Worm (Caenorhabditis elegans) whole organism, L2 larva: ENCODE results near the gene Y38C1AA.6.

Experiments
- blmp-1 ChIP-seq: sonication (generic microtip); optimal IDR thresholded peaks from 2 replicates; lab custom pipeline; 2017; ENCODE audit warnings: missing genetic modification characterization, mild to moderate bottlenecking, missing compliant biosample characterization, antibody characterized with exemption, moderate library complexity; ENCODE audit not compliant: insufficient read depth
- fos-1 ChIP-seq: fragments of 150-350 bp; optimal IDR thresholded peaks from 2 replicates; lab custom pipeline; 2014; ENCODE audit warnings: missing biosample characterization, missing genetic modification characterization
- lin-11 ChIP-seq: fragments of 150-350 bp; sonication (generic microtip); optimal IDR thresholded peaks from 2 replicates; lab custom pipeline; 2014; ENCODE audit warnings: missing biosample characterization, missing genetic modification characterization, inconsistent platforms, mixed read lengths
- lin-13 ChIP-seq: fragments of 150-350 bp; optimal IDR thresholded peaks from 2 replicates; lab custom pipeline; 2014; ENCODE audit warnings: missing biosample characterization, missing genetic modification reagents, missing genetic modification characterization
- lin-39 ChIP-seq: fragments of 150-350 bp; optimal IDR thresholded peaks from 2 replicates; lab custom pipeline; 2014; ENCODE audit warnings: missing biosample characterization, missing genetic modification reagents, missing genetic modification characterization
- mbf-1 ChIP-seq: sonication (generic microtip); optimal IDR thresholded peaks from 2 replicates; lab custom pipeline; 2017; ENCODE audit warnings: missing biosample characterization, missing genetic modification characterization
- nhr-11 ChIP-seq: fragments of 150-350 bp; optimal IDR thresholded peaks from 2 replicates; lab custom pipeline; 2014; ENCODE audit warnings: missing biosample characterization, missing genetic modification characterization
- nhr-12 ChIP-seq: fragments of 150-350 bp; optimal IDR thresholded peaks from 2 replicates; lab custom pipeline; 2014; ENCODE audit warnings: missing biosample characterization, missing genetic modification characterization
- nhr-77 ChIP-seq: fragments of 150-350 bp; optimal IDR thresholded peaks from 2 replicates; lab custom pipeline; 2014; ENCODE audit warnings: missing biosample characterization, missing genetic modification characterization
- skn-1 ChIP-seq: sonication (generic microtip); optimal IDR thresholded peaks from 2 replicates; lab custom pipeline; 2017; ENCODE audit warnings: missing biosample characterization, missing genetic modification characterization
- snpc-4 ChIP-seq: fragments of 150-350 bp; optimal IDR thresholded peaks from 2 replicates; lab custom pipeline; 2014; ENCODE audit warnings: missing biosample characterization, missing genetic modification characterization
- unc-62 ChIP-seq: fragments of 150-350 bp; optimal IDR thresholded peaks from 2 replicates; lab custom pipeline; 2014; ENCODE audit warnings: missing biosample characterization, missing genetic modification reagents, missing genetic modification characterization
- ztf-4 ChIP-seq: fragments of 150-350 bp; optimal IDR thresholded peaks from 2 replicates; lab custom pipeline; 2014; ENCODE audit warnings: missing biosample characterization, missing genetic modification characterization

ce11 chrIV:186110-186509 is 23.5 kb downstream of the Y38C1AA.6 start:
- no peak for TF ChIP-seq nhr-12 (tag; lab: Kevin White, UChicago)
- no peak for TF ChIP-seq unc-62 (GFP tag; lab: Kevin White, UChicago)
- no peak for TF ChIP-seq lin-39 (tag; lab: Kevin White, UChicago)
- TF ChIP-seq snpc-4 (tag; lab: Kevin White, UChicago) = no peak
- TF ChIP-seq blmp-1 (tag; lab: Kevin White, UChicago) = no peak
- TF ChIP-seq lin-13 (GFP tag; lab: Kevin White, UChicago) = no peak
- no peak for TF ChIP-seq mbf-1 (tag; lab: Kevin White, UChicago)
- TF ChIP-seq skn-1 (tag; lab: Kevin White, UChicago) = no peak
- no peak for TF ChIP-seq nhr-77 (tag; lab: Kevin White, UChicago)
- no peak for TF ChIP-seq lin-11 (tag; lab: Kevin White, UChicago)
- no peak for TF ChIP-seq fos-1
- no peak for TF ChIP-seq nhr-11
- no peak for TF ChIP-seq ztf-4 (tag; lab: Kevin White, UChicago)
